Worm (Caenorhabditis elegans) whole organism, L4 larva: ENCODE results near the gene F56D6.9.
A peak's percentile ranks its signal among the peaks of the same experiment; 100 is the strongest.

ENCODE experiments used
- F49E8.2 ChIP-seq: sonication (generic microtip); optimal IDR thresholded peaks from 2 replicates; lab custom pipeline; 2016; ENCODE audit warnings: missing compliant biosample characterization, mild to moderate bottlenecking, missing genetic modification characterization, borderline replicate concordance
- aha-1 ChIP-seq: fragments of 150-350 bp; peaks from one replicate; lab custom pipeline; 2014; ENCODE audit warnings: missing biosample characterization, missing genetic modification characterization
- ceh-20 ChIP-seq: fragments of 200-800 bp; sonication (Bioruptor generic); IDR thresholded peaks from 2 replicates; pipeline ENCODE4 v1.3.6; 2022; ENCODE audit warnings: missing genetic modification reagents, missing genetic modification characterization, missing compliant biosample characterization
- ceh-32 ChIP-seq: sonication (generic microtip); optimal IDR thresholded peaks from 2 replicates; lab custom pipeline; 2016; ENCODE audit warnings: mild to moderate bottlenecking, missing genetic modification characterization, missing compliant biosample characterization; ENCODE audit not compliant: poor library complexity
- ces-1 ChIP-seq: fragments of 150-350 bp; sonication (generic microtip); optimal IDR thresholded peaks from 4 replicates; lab custom pipeline; 2014; ENCODE audit warnings: missing biosample characterization, missing genetic modification reagents, missing genetic modification characterization
- daf-16 ChIP-seq, 3 experiments: sonication (generic microtip); optimal IDR thresholded peaks; 2 replicates each; lab custom pipeline; 2016 to 2017; ENCODE audit warnings: missing genetic modification characterization in 3 of 3, missing genetic modification reagents in 3 of 3, mild to moderate bottlenecking in 2 of 3, missing compliant biosample characterization in 2 of 3, missing biosample characterization in 1 of 3, moderate library complexity in 1 of 3
- dmd-6 ChIP-seq: fragments of 200-800 bp; sonication (Bioruptor generic); IDR thresholded peaks from 2 replicates; pipeline ENCODE4 v1.3.6; 2022; ENCODE audit warnings: missing genetic modification reagents, missing genetic modification characterization, missing compliant biosample characterization
- dve-1 ChIP-seq: sonication (generic microtip); optimal IDR thresholded peaks from 2 replicates; lab custom pipeline; 2017; ENCODE audit warnings: antibody characterized with exemption, mild to moderate bottlenecking, missing genetic modification characterization, missing compliant biosample characterization; ENCODE audit not compliant: insufficient read depth
- egl-27 ChIP-seq: sonication (generic microtip); optimal IDR thresholded peaks from 3 replicates; lab custom pipeline; 2017; ENCODE audit warnings: missing biosample characterization, missing genetic modification reagents, missing genetic modification characterization
- hif-1 ChIP-seq, 2 experiments: sonication (generic microtip); optimal IDR thresholded peaks; 2 replicates each; lab custom pipeline; 2016 to 2017; ENCODE audit warnings: missing compliant biosample characterization in 2 of 2, missing genetic modification characterization in 2 of 2, missing genetic modification reagents in 2 of 2, missing genotype in 2 of 2, mild to moderate bottlenecking in 1 of 2
- hlh-11 ChIP-seq: fragments of 200-800 bp; sonication (Bioruptor generic); optimal IDR thresholded peaks from 2 replicates; lab custom pipeline; 2018; ENCODE audit warnings: mild to moderate bottlenecking, missing genetic modification characterization, missing compliant biosample characterization
- hlh-30 ChIP-seq: sonication (generic microtip); optimal IDR thresholded peaks from 2 replicates; lab custom pipeline; 2017; ENCODE audit warnings: antibody characterized with exemption, mild to moderate bottlenecking, missing genetic modification characterization, missing compliant biosample characterization; ENCODE audit not compliant: insufficient read depth
- hmg-1.1 ChIP-seq: fragments of 200-800 bp; sonication (Bioruptor generic); IDR thresholded peaks from 2 replicates; pipeline ENCODE4 v1.3.6; 2022; ENCODE audit warnings: missing genetic modification reagents, missing genetic modification characterization, missing compliant biosample characterization
- lin-1 ChIP-seq: fragments of 200-800 bp; sonication (Bioruptor generic); IDR thresholded peaks from 2 replicates; pipeline ENCODE4 v1.3.6; 2022; ENCODE audit warnings: missing genetic modification reagents, missing genetic modification characterization, missing compliant biosample characterization
- lin-13 ChIP-seq: fragments of 150-350 bp; optimal IDR thresholded peaks from 2 replicates; lab custom pipeline; 2014; ENCODE audit warnings: missing biosample characterization, missing genetic modification reagents, missing genetic modification characterization
- lin-39 ChIP-seq: fragments of 150-350 bp; optimal IDR thresholded peaks from 2 replicates; lab custom pipeline; 2014; ENCODE audit warnings: missing biosample characterization, missing genetic modification reagents, missing genetic modification characterization
- madf-9 ChIP-seq: fragments of 200-800 bp; sonication (Bioruptor generic); conservative IDR thresholded peaks from 2 replicates; pipeline ENCODE4 v1.3.6; 2022; ENCODE audit warnings: missing genetic modification reagents, missing genetic modification characterization, missing compliant biosample characterization
- mdl-1 ChIP-seq, 2 experiments: fragments of 150-350 bp in 1 of 2; sonication (generic microtip) in 1 of 2; optimal IDR thresholded peaks; 2 replicates each; lab custom pipeline; 2014 to 2017; ENCODE audit warnings: missing biosample characterization in 2 of 2, missing genetic modification characterization in 2 of 2
- mep-1 ChIP-seq: fragments of 150-350 bp; sonication (generic microtip); optimal IDR thresholded peaks from 3 replicates; lab custom pipeline; 2014; ENCODE audit warnings: missing biosample characterization, missing genetic modification characterization
- mes-2 ChIP-seq: sonication (generic microtip); optimal IDR thresholded peaks from 2 replicates; lab custom pipeline; 2016; ENCODE audit warnings: missing genotype, mild to moderate bottlenecking, missing genetic modification characterization, missing compliant biosample characterization; ENCODE audit not compliant: poor library complexity, severe bottlenecking
- nhr-102 ChIP-seq: sonication (generic microtip); optimal IDR thresholded peaks from 2 replicates; lab custom pipeline; 2016; ENCODE audit warnings: mild to moderate bottlenecking, missing genetic modification characterization, moderate library complexity, missing compliant biosample characterization
- nhr-11 ChIP-seq: fragments of 150-350 bp; optimal IDR thresholded peaks from 2 replicates; lab custom pipeline; 2014; ENCODE audit warnings: missing biosample characterization, missing genetic modification characterization
- nhr-28 ChIP-seq: fragments of 150-350 bp; optimal IDR thresholded peaks from 2 replicates; lab custom pipeline; 2014; ENCODE audit warnings: missing biosample characterization, missing genetic modification characterization
- nhr-48 ChIP-seq: sonication (generic microtip); optimal IDR thresholded peaks from 2 replicates; lab custom pipeline; 2016; ENCODE audit warnings: mild to moderate bottlenecking, missing genetic modification characterization, missing compliant biosample characterization
- nhr-6 ChIP-seq: fragments of 150-350 bp; optimal IDR thresholded peaks from 2 replicates; lab custom pipeline; 2014; ENCODE audit warnings: missing biosample characterization, missing genetic modification characterization
- pha-4 ChIP-seq, 2 experiments: fragments of 150-350 bp in 1 of 2; fragments of 200-800 bp in 1 of 2; sonication (Bioruptor generic) in 1 of 2; IDR thresholded peaks in 1 of 2; optimal IDR thresholded peaks in 1 of 2; 2 replicates each; pipeline versions ENCODE4 v1.3.6 to Lab custom; 2014 to 2022; ENCODE audit warnings: missing genetic modification characterization in 2 of 2, missing genetic modification reagents in 2 of 2, missing biosample characterization in 1 of 2, missing compliant biosample characterization in 1 of 2
- php-3 ChIP-seq: fragments of 200-800 bp; sonication (Bioruptor generic); IDR thresholded peaks from 2 replicates; pipeline ENCODE4 v1.3.6; 2022; ENCODE audit warnings: missing genetic modification reagents, missing genetic modification characterization, missing compliant biosample characterization
- pqm-1 ChIP-seq: sonication (generic microtip); optimal IDR thresholded peaks from 2 replicates; lab custom pipeline; 2017; ENCODE audit warnings: missing biosample characterization, missing genetic modification characterization
- rbr-2 ChIP-seq: sonication (generic microtip); optimal IDR thresholded peaks from 2 replicates; lab custom pipeline; 2016; ENCODE audit warnings: missing genotype, missing genetic modification characterization, missing compliant biosample characterization
- sdz-12 ChIP-seq: fragments of 200-800 bp; sonication (Bioruptor generic); optimal IDR thresholded peaks from 2 replicates; lab custom pipeline; 2018; ENCODE audit warnings: mild to moderate bottlenecking, missing genetic modification characterization, missing compliant biosample characterization
- set-16 ChIP-seq: fragments of 200-800 bp; sonication (Bioruptor generic); IDR thresholded peaks from 2 replicates; pipeline ENCODE4 v1.3.6; 2022; ENCODE audit warnings: missing genetic modification reagents, missing genetic modification characterization, missing compliant biosample characterization
- skn-1 ChIP-seq: fragments of 150-350 bp; optimal IDR thresholded peaks from 2 replicates; lab custom pipeline; 2014; ENCODE audit warnings: missing biosample characterization, missing genetic modification characterization
- tra-1 ChIP-seq: fragments of 200-800 bp; sonication (Bioruptor generic); IDR thresholded peaks from 2 replicates; pipeline ENCODE4 v1.3.6; 2022; ENCODE audit warnings: missing genetic modification reagents, missing genetic modification characterization, missing compliant biosample characterization
- unc-62 ChIP-seq, 3 experiments: fragments of 150-350 bp in 1 of 3; sonication (generic microtip); optimal IDR thresholded peaks in 2 of 3; peaks in 1 of 3; 1 replicate in 1 of 3; 2 replicates in 2 of 3; lab custom pipeline; 2014 to 2017; ENCODE audit warnings: missing biosample characterization in 3 of 3, missing genetic modification characterization in 3 of 3, missing genetic modification reagents in 3 of 3, missing genotype in 1 of 3
- ztf-11 ChIP-seq: fragments of 150-350 bp; optimal IDR thresholded peaks from 2 replicates; lab custom pipeline; 2014; ENCODE audit warnings: missing biosample characterization, missing genetic modification characterization

F56D6.9 gene

DNA sequence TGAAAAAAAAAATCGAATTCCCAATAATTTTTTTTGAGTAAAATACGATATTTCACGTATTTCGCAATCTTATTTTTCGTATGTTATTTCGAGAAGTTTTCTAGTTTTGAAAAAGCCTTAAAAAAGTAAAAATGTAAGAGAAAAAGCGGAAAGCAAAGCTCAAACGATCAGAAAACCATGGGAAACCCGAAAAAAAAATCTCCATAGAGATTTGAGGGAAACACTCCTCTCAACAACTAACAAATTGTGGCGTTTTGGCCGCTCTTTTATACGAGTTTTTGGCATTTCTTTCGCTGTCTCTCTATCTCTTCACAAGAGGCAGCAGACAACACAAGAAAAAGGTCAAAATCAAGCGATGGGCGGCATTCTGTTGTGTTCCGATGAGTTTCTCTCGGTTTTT lies 17.7 kb upstream of the F56D6.9 start (continued):
- TF ChIP-seq sdz-12 (no peak), dmd-6 (GFP tag; lab: Robert Waterston, UW) (peak; percentile 64), lin-1 (no peak)

- TF ChIP-seq pha-4 (GFP tag; IDR thresholded peaks at IDR 0.05; lab: Robert Waterston, UW) (no peak), pha-4 (tag; optimal IDR thresholded peaks at IDR 0.05; lab: Kevin White, UChicago) (peak; percentile 38), nhr-28 (tag; lab: Kevin White, UChicago) (peak; percentile 7), mdl-1 (tag; optimal IDR thresholded peaks at IDR 0.05; lab: Kevin White, UChicago) (peak in 1 of 2 experiments; percentile 44), daf-16 (GFP tag; optimal IDR thresholded peaks at IDR 0.05; lab: Kevin White, UChicago) (peak in 1 of 2 experiments; percentile 7), daf-16 (tag; optimal IDR thresholded peaks at IDR 0.05; lab: Kevin White, UChicago) (peak; percentile 78), ces-1 (GFP tag; lab: Kevin White, UChicago) (no peak), mes-2 (tag; lab: Kevin White, UChicago) (peak; percentile 57), hmg-1.1 (GFP tag; lab: Robert Waterston, UW) (no peak), dve-1 (peak; percentile 70), set-16 (GFP tag; lab: Robert Waterston, UW) (peak; percentile 57), hlh-11 (tag; lab: Kevin White, UChicago) (peak; percentile 73), ztf-11 (tag; lab: Kevin White, UChicago) (no peak), hlh-30 (peak; percentile 73), madf-9 (GFP tag; lab: Robert Waterston, UW) (no peak), nhr-48 (tag; lab: Kevin White, UChicago) (peak; percentile 22), rbr-2 (peak; percentile 17), egl-27 (no peak), tra-1 (GFP tag; lab: Robert Waterston, UW) (no peak), unc-62 (GFP tag; optimal IDR thresholded peaks at IDR 0.05 in 1 of 2; lab: Kevin White, UChicago) (no peak), unc-62 (tag; optimal IDR thresholded peaks at IDR 0.05; lab: Kevin White, UChicago) (no peak), lin-39 (no peak), nhr-11 (tag; lab: Kevin White, UChicago) (no peak), nhr-6 (peak; percentile 86), lin-1 (no peak), ceh-20 (GFP tag; lab: Robert Waterston, UW) (0 out of 2 replicates have a peak, but pooled peaks have one; percentile 45), dmd-6 (GFP tag; lab: Robert Waterston, UW) (peak; percentile 73), mep-1 (tag; lab: Kevin White, UChicago) (peak; percentile 68), ceh-32 (tag; lab: Kevin White, UChicago) (no peak), pqm-1 (tag; lab: Kevin White, UChicago) (peak; percentile 24), lin-13 (peak; percentile 42), php-3 (GFP tag; lab: Robert Waterston, UW) (peak; percentile 70), F49E8.2 (tag; lab: Kevin White, UChicago) (no peak), nhr-102 (no peak), hif-1 (tag; optimal IDR thresholded peaks at IDR 0.05; lab: Kevin White, UChicago) (peak in 1 of 2 experiments; percentile 41), skn-1 (no peak)
- TF ChIP-seq, all 104 proteins: peak for 19
Observed at ce11 chrIV:3875260-3875659, 16.9 kb upstream of the F56D6.9 start.

- TF ChIP-seq aha-1 (tag; lab: Kevin White, UChicago): peak; percentile 91
- TF ChIP-seq tra-1 (GFP tag; lab: Robert Waterston, UW): no peak
- peak in 1 of 2 experiments; percentile 67 for TF ChIP-seq unc-62 (GFP tag; optimal IDR thresholded peaks at IDR 0.05 in 1 of 2; lab: Kevin White, UChicago)
- TF ChIP-seq unc-62 (tag; optimal IDR thresholded peaks at IDR 0.05; lab: Kevin White, UChicago): no peak
Observed at ce11 chrIV:3876955-3877354, 15.2 kb upstream of the F56D6.9 start.
